Fruit fly (Drosophila melanogaster): ENCODE data around the gene Cpr23B.

The Cpr23B gene

dm6 chr2L:2815673-2816072 is 22.5 kb upstream of the Cpr23B start, which contains the start of gene G6P:
Gene G6P, minus strand, starts transcription at chr2L:2815760.
- TF ChIP-seq h (optimal IDR thresholded peaks at IDR 0.05) (no peak), psq (optimal IDR thresholded peaks at IDR 0.05) (no peak), Myc (optimal IDR thresholded peaks at IDR 0.05) (no peak), Sin3A (optimal IDR thresholded peaks at IDR 0.05) (no peak), insv (optimal IDR thresholded peaks at IDR 0.05) (no peak), ttk (optimal IDR thresholded peaks at IDR 0.05) (no peak)

- TF ChIP-seq psq (optimal IDR thresholded peaks at IDR 0.05) (no peak), ttk (optimal IDR thresholded peaks at IDR 0.05) (no peak), Sin3A (optimal IDR thresholded peaks at IDR 0.05) (no peak), insv (optimal IDR thresholded peaks at IDR 0.05) (no peak), h (optimal IDR thresholded peaks at IDR 0.05) (no peak), Myc (optimal IDR thresholded peaks at IDR 0.05) (no peak)
Measured at dm6 chr2L:2825406-2825805, 12.8 kb upstream of the Cpr23B start, which contains the start of gene CG3123. Gene CG3123, minus strand, starts transcription at chr2L:2825506.

- TF ChIP-seq Sin3A (optimal IDR thresholded peaks at IDR 0.05) (no peak), insv (optimal IDR thresholded peaks at IDR 0.05) (no peak), ttk (optimal IDR thresholded peaks at IDR 0.05) (no peak), psq (optimal IDR thresholded peaks at IDR 0.05) (no peak), Myc (optimal IDR thresholded peaks at IDR 0.05) (no peak), h (optimal IDR thresholded peaks at IDR 0.05) (no peak)
Measured at dm6 chr2L:2829637-2830340, 8.4 kb upstream of the Cpr23B start, which contains the start of gene Duox. Gene Duox, minus strand, starts transcription at chr2L:2830248.

dm6 chr2L:2830341-2830800 is 7.8 kb upstream of the Cpr23B start:
- no peak for TF ChIP-seq Sin3A (optimal IDR thresholded peaks at IDR 0.05)
- TF ChIP-seq Myc (optimal IDR thresholded peaks at IDR 0.05), result no peak
- no peak for TF ChIP-seq insv (optimal IDR thresholded peaks at IDR 0.05)
- TF ChIP-seq ttk (optimal IDR thresholded peaks at IDR 0.05), result no peak
- no peak for TF ChIP-seq h (optimal IDR thresholded peaks at IDR 0.05)
- no peak for TF ChIP-seq psq (optimal IDR thresholded peaks at IDR 0.05)

- no peak for TF ChIP-seq psq (optimal IDR thresholded peaks at IDR 0.05)
- TF ChIP-seq ttk (optimal IDR thresholded peaks at IDR 0.05), result no peak
- no peak for TF ChIP-seq h (optimal IDR thresholded peaks at IDR 0.05)
- TF ChIP-seq Sin3A (optimal IDR thresholded peaks at IDR 0.05), result no peak
- TF ChIP-seq insv (optimal IDR thresholded peaks at IDR 0.05), result no peak
- TF ChIP-seq Myc (optimal IDR thresholded peaks at IDR 0.05), result no peak
Measured at dm6 chr2L:2839850-2840249, 1.6 kb downstream of the Cpr23B start, which contains the start of gene CG2975. Gene CG2975, plus strand, starts transcription at chr2L:2840124.

- TF ChIP-seq Sin3A (optimal IDR thresholded peaks at IDR 0.05) (no peak), h (optimal IDR thresholded peaks at IDR 0.05) (no peak), Myc (optimal IDR thresholded peaks at IDR 0.05) (no peak), ttk (optimal IDR thresholded peaks at IDR 0.05) (no peak), psq (optimal IDR thresholded peaks at IDR 0.05) (no peak), insv (optimal IDR thresholded peaks at IDR 0.05) (no peak)
Measured at dm6 chr2L:2840311-2840710, 2.1 kb downstream of the Cpr23B start.

dm6 chr2L:2844413-2844812 is 6.2 kb downstream of the Cpr23B start, which contains the start of gene CG18558:
Gene CG18558, minus strand, starts transcription at chr2L:2844513.
- TF ChIP-seq Myc (optimal IDR thresholded peaks at IDR 0.05) (no peak), psq (optimal IDR thresholded peaks at IDR 0.05) (no peak), ttk (optimal IDR thresholded peaks at IDR 0.05) (no peak), insv (optimal IDR thresholded peaks at IDR 0.05) (no peak), h (optimal IDR thresholded peaks at IDR 0.05) (no peak), Sin3A (optimal IDR thresholded peaks at IDR 0.05) (no peak)

- TF ChIP-seq Myc (optimal IDR thresholded peaks at IDR 0.05), result no peak
- TF ChIP-seq insv (optimal IDR thresholded peaks at IDR 0.05), result no peak
- no peak for TF ChIP-seq ttk (optimal IDR thresholded peaks at IDR 0.05)
- TF ChIP-seq psq (optimal IDR thresholded peaks at IDR 0.05), result no peak
- no peak for TF ChIP-seq Sin3A (optimal IDR thresholded peaks at IDR 0.05)
- no peak for TF ChIP-seq h (optimal IDR thresholded peaks at IDR 0.05)
Measured at dm6 chr2L:2845634-2846033, 7.4 kb downstream of the Cpr23B start, which contains the start of gene CG18557. Gene CG18557, minus strand, starts transcription at chr2L:2845734.

- TF ChIP-seq insv (optimal IDR thresholded peaks at IDR 0.05) (no peak), h (optimal IDR thresholded peaks at IDR 0.05) (no peak), Sin3A (optimal IDR thresholded peaks at IDR 0.05) (no peak), psq (optimal IDR thresholded peaks at IDR 0.05) (no peak), ttk (optimal IDR thresholded peaks at IDR 0.05) (no peak)
Measured at dm6 chr2L:2847112-2847682, 9.0 kb downstream of the Cpr23B start, which contains the start of the genes CG3117 and CG2983. Gene CG3117, minus strand, starts transcription at chr2L:2847212. Gene CG2983, plus strand, starts transcription at chr2L:2847632.

- TF ChIP-seq Myc (optimal IDR thresholded peaks at IDR 0.05), result no peak
- no peak for TF ChIP-seq h (optimal IDR thresholded peaks at IDR 0.05)
- TF ChIP-seq Sin3A (optimal IDR thresholded peaks at IDR 0.05), result no peak
- no peak for TF ChIP-seq psq (optimal IDR thresholded peaks at IDR 0.05)
- no peak for TF ChIP-seq ttk (optimal IDR thresholded peaks at IDR 0.05)
- TF ChIP-seq insv (optimal IDR thresholded peaks at IDR 0.05), result no peak
Measured at dm6 chr2L:2851589-2851988, 13.4 kb downstream of the Cpr23B start.

dm6 chr2L:2855204-2855768 is 17.1 kb downstream of the Cpr23B start:
- TF ChIP-seq Myc (optimal IDR thresholded peaks at IDR 0.05) (no peak), Sin3A (optimal IDR thresholded peaks at IDR 0.05) (no peak), h (optimal IDR thresholded peaks at IDR 0.05) (no peak), insv (optimal IDR thresholded peaks at IDR 0.05) (no peak), ttk (optimal IDR thresholded peaks at IDR 0.05) (no peak), psq (optimal IDR thresholded peaks at IDR 0.05) (no peak)

Measured in Kc167 (cell line).